Worm (Caenorhabditis elegans): ENCODE measurements around the gene ZK813.3.

- TF ChIP-seq flt-1 (GFP tag; IDR thresholded peaks at IDR 0.05) (no peak), ztf-23 (GFP tag; IDR thresholded peaks at IDR 0.05) (no peak), med-1 (GFP tag; optimal IDR thresholded peaks at IDR 0.05; ENCODE audit: insufficient read depth) (no peak), T22C8.4 (GFP tag; IDR thresholded peaks at IDR 0.05) (no peak), ref-1 (GFP tag; conservative IDR thresholded peaks at IDR 0.05) (no peak), ztf-29 (GFP tag; IDR thresholded peaks at IDR 0.05) (no peak)
These were observed 1.8 kb upstream of the ZK813.3 start for ce11 chrX:3439823-3440222.
